Worm (Caenorhabditis elegans) whole organism, L4/young adult: ENCODE data around the gene apl-1.

Source experiments
- W03F9.2 ChIP-seq: fragments of 150-350 bp; optimal IDR thresholded peaks from 2 replicates; lab custom pipeline; 2014; ENCODE audit warnings: missing biosample characterization, missing genetic modification characterization
- dao-5 ChIP-seq: sonication (generic microtip); optimal IDR thresholded peaks from 2 replicates; lab custom pipeline; 2016; ENCODE audit warnings: missing genotype, missing genetic modification characterization, moderate library complexity, missing compliant biosample characterization
- him-1 ChIP-seq: sonication (generic microtip); optimal IDR thresholded peaks from 2 replicates; lab custom pipeline; 2016; ENCODE audit warnings: missing genotype, missing genetic modification reagents, missing genetic modification characterization, missing compliant biosample characterization

ce11 chrX:5098935-5099334 lies 17.7 kb downstream of the apl-1 start:
- TF ChIP-seq him-1 (no peak), W03F9.2 (tag; lab: Kevin White, UChicago) (no peak), dao-5 (tag; lab: Kevin White, UChicago) (no peak)
